Fruit fly (Drosophila melanogaster) whole organism, prepupa: ENCODE measurements around the gene CG46312.

ENCODE experiments used
- Blimp-1 ChIP-seq: fragments of 200-800 bp; sonication (Bioruptor generic); optimal IDR thresholded peaks from 3 replicates; lab custom pipeline; 2017; ENCODE audit warnings: missing biosample characterization, missing genetic modification characterization, mild to moderate bottlenecking, moderate library complexity, missing genetic modification reagents
- CG10631 ChIP-seq: fragments of 200-800 bp; sonication (Bioruptor generic); optimal IDR thresholded peaks from 2 replicates; lab custom pipeline; 2016; ENCODE audit warnings: missing biosample characterization, missing genetic modification characterization
- CG11902 ChIP-seq: fragments of 200-800 bp; sonication (Bioruptor generic); optimal IDR thresholded peaks from 3 replicates; lab custom pipeline; 2016; ENCODE audit warnings: missing biosample characterization, missing genetic modification characterization
- CG16779 ChIP-seq: fragments of 200-800 bp; sonication (Bioruptor generic); optimal IDR thresholded peaks from 3 replicates; lab custom pipeline; 2017; ENCODE audit warnings: missing biosample characterization, mild to moderate bottlenecking, missing genetic modification characterization
- CG3032 ChIP-seq: fragments of 200-800 bp; optimal IDR thresholded peaks from 2 replicates; lab custom pipeline; 2019; ENCODE audit warnings: missing biosample characterization, mild to moderate bottlenecking, missing genetic modification characterization, moderate library complexity
- CG31627 ChIP-seq: fragments of 200-800 bp; sonication (Bioruptor generic); optimal IDR thresholded peaks from 3 replicates; lab custom pipeline; 2016; ENCODE audit warnings: missing biosample characterization, missing genetic modification characterization
- CG32006 ChIP-seq: fragments of 200-800 bp; sonication (Bioruptor generic); optimal IDR thresholded peaks from 3 replicates; lab custom pipeline; 2017; ENCODE audit warnings: missing biosample characterization, mild to moderate bottlenecking, missing genetic modification characterization
- CG34406 ChIP-seq: fragments of 200-800 bp; sonication (Bioruptor generic); optimal IDR thresholded peaks from 3 replicates; lab custom pipeline; 2016; ENCODE audit warnings: missing biosample characterization, missing genetic modification characterization
- CG3919 ChIP-seq: fragments of 200-800 bp; sonication (Bioruptor generic); optimal IDR thresholded peaks from 3 replicates; lab custom pipeline; 2016; ENCODE audit warnings: missing biosample characterization, missing genetic modification characterization
- CG6808 ChIP-seq: fragments of 200-800 bp; sonication (Bioruptor generic); optimal IDR thresholded peaks from 3 replicates; lab custom pipeline; 2017; ENCODE audit warnings: missing biosample characterization, missing genetic modification characterization, mild to moderate bottlenecking, moderate library complexity, missing genetic modification reagents
- CG6854 ChIP-seq: fragments of 200-800 bp; sonication (Bioruptor generic); optimal IDR thresholded peaks from 2 replicates; lab custom pipeline; 2017; ENCODE audit warnings: missing biosample characterization, mild to moderate bottlenecking, missing genetic modification characterization
- CG7368 ChIP-seq: fragments of 200-800 bp; sonication (Bioruptor generic); optimal IDR thresholded peaks from 3 replicates; lab custom pipeline; 2016; ENCODE audit warnings: missing biosample characterization, missing genetic modification characterization
- CG8319 ChIP-seq: fragments of 200-800 bp; sonication (Bioruptor generic); optimal IDR thresholded peaks from 3 replicates; lab custom pipeline; 2016; ENCODE audit warnings: missing biosample characterization, missing genetic modification characterization
- CG9139 ChIP-seq: fragments of 200-800 bp; sonication (Bioruptor generic); optimal IDR thresholded peaks from 3 replicates; lab custom pipeline; 2017; ENCODE audit warnings: missing biosample characterization, mild to moderate bottlenecking, missing genetic modification characterization
- Eip75B ChIP-seq: fragments of 200-800 bp; sonication (Bioruptor generic); optimal IDR thresholded peaks from 3 replicates; lab custom pipeline; 2016; ENCODE audit warnings: missing biosample characterization, missing genetic modification characterization
- Eip78C ChIP-seq: fragments of 200-800 bp; sonication (Bioruptor generic); peaks from one replicate; lab custom pipeline; 2016; ENCODE audit warnings: missing biosample characterization, missing genetic modification characterization
- Ets21C ChIP-seq: fragments of 200-800 bp; sonication (Bioruptor generic); optimal IDR thresholded peaks from 3 replicates; lab custom pipeline; 2016; ENCODE audit warnings: missing biosample characterization, missing genetic modification characterization
- Ets96B ChIP-seq: fragments of 200-800 bp; optimal IDR thresholded peaks from 2 replicates; lab custom pipeline; 2019; ENCODE audit warnings: missing biosample characterization, mild to moderate bottlenecking, missing genetic modification characterization, moderate library complexity
- Hr39 ChIP-seq: fragments of 200-800 bp; sonication (Bioruptor generic); optimal IDR thresholded peaks from 2 replicates; lab custom pipeline; 2016; ENCODE audit warnings: missing biosample characterization, missing genetic modification characterization
- Hr4 ChIP-seq: fragments of 200-800 bp; sonication (Bioruptor generic); optimal IDR thresholded peaks from 3 replicates; lab custom pipeline; 2016; ENCODE audit warnings: missing biosample characterization, missing genetic modification characterization
- Sox102F ChIP-seq: fragments of 200-800 bp; sonication (Bioruptor generic); optimal IDR thresholded peaks from 2 replicates; lab custom pipeline; 2016; ENCODE audit warnings: missing biosample characterization, mild to moderate bottlenecking, missing genetic modification characterization
- Sox15 ChIP-seq: fragments of 200-800 bp; sonication (Bioruptor generic); optimal IDR thresholded peaks from 3 replicates; lab custom pipeline; 2016; ENCODE audit warnings: missing biosample characterization, missing genetic modification characterization
- cyc ChIP-seq: fragments of 200-800 bp; sonication (Bioruptor generic); optimal IDR thresholded peaks from 3 replicates; lab custom pipeline; 2016; ENCODE audit warnings: missing biosample characterization, missing genetic modification characterization
- dac ChIP-seq: fragments of 200-800 bp; sonication (Bioruptor generic); optimal IDR thresholded peaks from 2 replicates; lab custom pipeline; 2017; ENCODE audit warnings: missing biosample characterization, mild to moderate bottlenecking, missing genetic modification characterization
- dsx ChIP-seq: fragments of 200-800 bp; optimal IDR thresholded peaks from 3 replicates; lab custom pipeline; 2019; ENCODE audit warnings: missing biosample characterization, mild to moderate bottlenecking, missing genetic modification characterization, moderate library complexity; ENCODE audit not compliant: poor library complexity, severe bottlenecking
- esn ChIP-seq: fragments of 200-800 bp; sonication (Bioruptor generic); optimal IDR thresholded peaks from 2 replicates; lab custom pipeline; 2016; ENCODE audit warnings: missing biosample characterization, mild to moderate bottlenecking, missing genetic modification characterization, moderate library complexity
- fd59A ChIP-seq: fragments of 200-800 bp; sonication (Bioruptor generic); optimal IDR thresholded peaks from 2 replicates; lab custom pipeline; 2017; ENCODE audit warnings: missing biosample characterization, mild to moderate bottlenecking, missing genetic modification characterization, missing genetic modification reagents
- fd85E ChIP-seq: fragments of 200-800 bp; sonication (Bioruptor generic); optimal IDR thresholded peaks from 3 replicates; lab custom pipeline; 2016; ENCODE audit warnings: missing biosample characterization, missing genetic modification characterization
- lz ChIP-seq: fragments of 200-800 bp; sonication (Bioruptor generic); optimal IDR thresholded peaks from 3 replicates; lab custom pipeline; 2016; ENCODE audit warnings: missing biosample characterization, missing genetic modification characterization
- svp ChIP-seq: fragments of 200-800 bp; sonication (Bioruptor generic); peaks from one replicate; lab custom pipeline; 2016; ENCODE audit warnings: missing biosample characterization, missing genetic modification characterization

CG46312 gene

dm6 chrX:15986654-15987053, 5.1 kb downstream of the CG46312 start, which contains the start of gene ND-20:
Gene ND-20 (minus strand): TSS chrX:15986808.
- TF ChIP-seq CG8319 (GFP tag; lab: Kevin White, UChicago), result no peak
- peak; percentile 8 for TF ChIP-seq Ets21C
- TF ChIP-seq Eip75B, result no peak
- TF ChIP-seq esn (GFP tag; lab: Kevin White, UChicago), result peak; percentile 2
- TF ChIP-seq Eip78C (GFP tag; lab: Kevin White, UChicago), result peak; percentile 24
- no peak for TF ChIP-seq CG6854 (GFP tag; lab: Kevin White, UChicago)
- peak; percentile 36 for TF ChIP-seq CG3032 (tag; lab: Kevin White, UChicago)
- peak; percentile 10 for TF ChIP-seq CG31627
- peak; percentile 39 for TF ChIP-seq Hr39 (GFP tag; lab: Kevin White, UChicago)
- TF ChIP-seq svp, result peak; percentile 83
- peak; percentile 11 for TF ChIP-seq lz (GFP tag; lab: Kevin White, UChicago)
- no peak for TF ChIP-seq CG34406 (GFP tag; lab: Kevin White, UChicago)
- TF ChIP-seq cyc (GFP tag; lab: Kevin White, UChicago), result peak; percentile 11
- TF ChIP-seq, all 60 proteins: peak for 9

- TF ChIP-seq CG6808 (GFP tag; lab: Kevin White, UChicago) (no peak), svp (peak; percentile 66), esn (GFP tag; lab: Kevin White, UChicago) (peak; percentile 17), CG10631 (GFP tag; lab: Kevin White, UChicago) (peak; percentile 17), Hr4 (GFP tag; lab: Kevin White, UChicago) (no peak), Eip78C (GFP tag; lab: Kevin White, UChicago) (peak; percentile 46), CG3032 (tag; lab: Kevin White, UChicago) (peak; percentile 7), cyc (GFP tag; lab: Kevin White, UChicago) (peak; percentile 7), dac (GFP tag; lab: Kevin White, UChicago) (no peak)
Observed at dm6 chrX:15983501-15983900, 8.3 kb downstream of the CG46312 start, which contains the start of gene Slc25A46a. Gene Slc25A46a (plus strand): TSS chrX:15983772.

- TF ChIP-seq Blimp-1 (no peak), CG32006 (GFP tag; lab: Kevin White, UChicago) (no peak), lz (GFP tag; lab: Kevin White, UChicago) (no peak), CG9139 (no peak), CG7368 (GFP tag; lab: Kevin White, UChicago) (no peak), CG11902 (GFP tag; lab: Kevin White, UChicago) (no peak)
Observed at dm6 chrX:15982844-15983243, 8.9 kb downstream of the CG46312 start, which contains the start of gene Cep164. Gene Cep164 (minus strand): TSS chrX:15982944.

dm6 chrX:15976568-15976967, 15.2 kb downstream of the CG46312 start, which contains the start of gene CG42766:
Gene CG42766 (plus strand): TSS chrX:15976868.
- no peak for TF ChIP-seq Ets96B (tag; lab: Kevin White, UChicago)
- no peak for TF ChIP-seq Hr4 (GFP tag; lab: Kevin White, UChicago)
- TF ChIP-seq dsx, result no peak
- no peak for TF ChIP-seq CG6854 (GFP tag; lab: Kevin White, UChicago)
- no peak for TF ChIP-seq fd59A
- TF ChIP-seq CG3919, result no peak
- TF ChIP-seq fd85E (GFP tag; lab: Kevin White, UChicago), result no peak
- no peak for TF ChIP-seq CG16779 (tag; lab: Kevin White, UChicago)

dm6 chrX:15974125-15974524, 17.6 kb downstream of the CG46312 start, which contains the start of gene Or13a:
Gene Or13a (plus strand): TSS chrX:15974425.
- TF ChIP-seq Sox102F (GFP tag; lab: Kevin White, UChicago) (no peak), Hr39 (GFP tag; lab: Kevin White, UChicago) (no peak), fd59A (no peak), esn (GFP tag; lab: Kevin White, UChicago) (no peak), CG3032 (tag; lab: Kevin White, UChicago) (no peak), Sox15 (GFP tag; lab: Kevin White, UChicago) (no peak)
